Fruit fly (Drosophila melanogaster): ENCODE measurements around the gene FucTB.

dm6 chr2L:9421312-9421711, 9.5 kb downstream of the FucTB start:
- TF ChIP-seq ems (GFP tag; optimal IDR thresholded peaks at IDR 0.05) (no peak), CG9876 (GFP tag; optimal IDR thresholded peaks at IDR 0.05) (no peak)
